Fruit fly (Drosophila melanogaster): Measurements from ENCODE around the gene Usp47.

The Usp47 gene

DNA sequence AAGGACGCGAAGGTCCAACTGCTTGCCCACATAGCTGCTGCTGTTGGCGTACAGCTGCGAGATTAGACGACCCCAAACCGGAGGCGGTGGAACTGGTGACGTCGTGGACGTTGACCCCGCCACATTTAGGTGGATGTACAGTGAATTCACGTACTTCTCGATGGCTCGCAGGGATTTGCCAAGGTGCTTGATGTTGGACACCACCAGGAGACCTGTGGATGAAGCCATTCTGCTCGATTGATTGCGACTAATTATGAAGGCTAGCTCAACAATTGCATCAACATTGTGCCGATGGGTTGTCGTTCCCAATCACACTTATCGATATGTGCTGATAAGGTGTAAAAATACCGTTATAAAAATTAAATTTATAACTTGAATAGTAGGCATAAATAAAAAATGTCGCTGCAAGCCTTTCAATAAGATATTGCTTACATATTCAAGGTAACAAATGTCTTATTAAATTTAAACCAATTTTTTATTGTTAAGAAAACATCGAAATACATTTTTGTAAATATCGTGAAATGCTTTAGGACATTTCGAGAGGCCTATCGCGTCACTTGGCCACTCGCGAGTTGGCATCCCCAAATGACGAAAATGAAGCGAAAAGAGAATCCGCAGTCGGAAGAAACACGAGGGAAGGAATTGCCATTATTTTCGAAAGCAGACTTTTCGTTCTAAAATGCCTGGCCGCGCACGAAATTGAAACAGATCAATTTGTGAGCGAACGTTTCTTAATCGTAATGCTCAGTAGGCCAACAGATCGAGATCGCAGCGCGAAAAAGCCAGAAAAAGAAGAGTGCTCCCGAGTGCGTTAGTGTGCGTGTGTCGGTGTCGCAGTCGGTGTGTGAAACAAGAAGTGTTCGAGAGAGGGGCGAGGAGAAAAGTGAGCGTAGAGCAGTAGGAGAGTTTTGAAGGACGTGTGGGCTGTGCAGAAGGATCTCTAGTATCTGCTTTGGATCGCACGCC lies 16.0 kb downstream of the Usp47 start, which contains the start of the genes Ppat-Dpck and scny:
Ppat-Dpck (minus strand) TSS at position 263 of the 966 bp plus-strand sequence.
scny (plus strand) TSS at position 471 of the 966 bp plus-strand sequence.
- TF ChIP-seq CG14711 (tag; optimal IDR thresholded peaks at IDR 0.05) (peak; percentile 88), CG1620 (GFP tag; optimal IDR thresholded peaks at IDR 0.05) (no peak), CG7101 (tag; optimal IDR thresholded peaks at IDR 0.05) (peak; percentile 48), CG33017 (tag; optimal IDR thresholded peaks at IDR 0.05) (no peak), pad (GFP tag; optimal IDR thresholded peaks at IDR 0.05) (no peak), tj (GFP tag; optimal IDR thresholded peaks at IDR 0.05) (peak; percentile 51), CG7045 (GFP tag; optimal IDR thresholded peaks at IDR 0.05) (no peak), bab1 (GFP tag; optimal IDR thresholded peaks at IDR 0.05) (peak; percentile 54), Hr96 (GFP tag; optimal IDR thresholded peaks at IDR 0.05) (no peak), kay (GFP tag; ENCODE audit: borderline replicate concordance) (no peak), CG12768 (GFP tag; optimal IDR thresholded peaks at IDR 0.05) (peak; percentile 16), CG5204 (GFP tag; optimal IDR thresholded peaks at IDR 0.05) (no peak), ovo (GFP tag; optimal IDR thresholded peaks at IDR 0.05) (peak; percentile 83), cic (GFP tag; optimal IDR thresholded peaks at IDR 0.05) (peak; percentile 52), Mnt (GFP tag; optimal IDR thresholded peaks at IDR 0.05) (peak; percentile 91), Clk (GFP tag; optimal IDR thresholded peaks at IDR 0.05) (no peak), cnc (optimal IDR thresholded peaks at IDR 0.05) (no peak), toe (GFP tag; optimal IDR thresholded peaks at IDR 0.05) (no peak), Crg-1 (GFP tag; optimal IDR thresholded peaks at IDR 0.05) (no peak), CG11617 (GFP tag; optimal IDR thresholded peaks at IDR 0.05) (peak; percentile 60)

- TF ChIP-seq cic (GFP tag; optimal IDR thresholded peaks at IDR 0.05) (peak; percentile 75), bab1 (GFP tag; optimal IDR thresholded peaks at IDR 0.05) (no peak), CG12768 (GFP tag; optimal IDR thresholded peaks at IDR 0.05) (peak; percentile 37), Mnt (GFP tag; optimal IDR thresholded peaks at IDR 0.05) (peak; percentile 82), tj (GFP tag; optimal IDR thresholded peaks at IDR 0.05) (peak; percentile 36), CG5204 (GFP tag; optimal IDR thresholded peaks at IDR 0.05) (no peak)
Observed at dm6 chr3L:5770113-5770798, 17.5 kb downstream of the Usp47 start.

dm6 chr3L:5770817-5771425 lies 18.1 kb downstream of the Usp47 start:
- TF ChIP-seq tj (GFP tag; optimal IDR thresholded peaks at IDR 0.05) (peak; percentile 97), Hr96 (GFP tag; optimal IDR thresholded peaks at IDR 0.05) (no peak), CG7101 (tag; optimal IDR thresholded peaks at IDR 0.05) (peak; percentile 93), Clk (GFP tag; optimal IDR thresholded peaks at IDR 0.05) (peak; percentile 71), CG7045 (GFP tag; optimal IDR thresholded peaks at IDR 0.05) (peak; percentile 93), cnc (optimal IDR thresholded peaks at IDR 0.05) (peak; percentile 34 to 89), CG1620 (GFP tag; optimal IDR thresholded peaks at IDR 0.05) (peak; percentile 84), CG11617 (GFP tag; optimal IDR thresholded peaks at IDR 0.05) (peak; percentile 87), cic (GFP tag; optimal IDR thresholded peaks at IDR 0.05) (peak; percentile 76), Crg-1 (GFP tag; optimal IDR thresholded peaks at IDR 0.05) (peak; percentile 94), ovo (GFP tag; optimal IDR thresholded peaks at IDR 0.05) (peak; percentile 77), kay (GFP tag; ENCODE audit: borderline replicate concordance) (no peak), CG33017 (tag; optimal IDR thresholded peaks at IDR 0.05) (peak; percentile 94), pad (GFP tag; optimal IDR thresholded peaks at IDR 0.05) (peak; percentile 99), toe (GFP tag; optimal IDR thresholded peaks at IDR 0.05) (no peak), bab1 (GFP tag; optimal IDR thresholded peaks at IDR 0.05) (peak; percentile 93), CG14711 (tag; optimal IDR thresholded peaks at IDR 0.05) (peak; percentile 80), Mnt (GFP tag; optimal IDR thresholded peaks at IDR 0.05) (peak; percentile 92), CG12768 (GFP tag; optimal IDR thresholded peaks at IDR 0.05) (peak; percentile 90), CG5204 (GFP tag; optimal IDR thresholded peaks at IDR 0.05) (no peak)

- TF ChIP-seq CG7045 (GFP tag; optimal IDR thresholded peaks at IDR 0.05) = no peak
- no peak for TF ChIP-seq CG1620 (GFP tag; optimal IDR thresholded peaks at IDR 0.05)
- no peak for TF ChIP-seq Mnt (GFP tag; optimal IDR thresholded peaks at IDR 0.05)
- TF ChIP-seq CG12768 (GFP tag; optimal IDR thresholded peaks at IDR 0.05) = peak; percentile 37
- TF ChIP-seq tj (GFP tag; optimal IDR thresholded peaks at IDR 0.05) = no peak
Observed at dm6 chr3L:5774782-5775181, 22.0 kb downstream of the Usp47 start.

dm6 chr3L:5777114-5777513 lies 24.3 kb downstream of the Usp47 start, which contains the start of gene vito:
vito (minus strand) TSS chr3L:5777333.
- TF ChIP-seq CG11617 (GFP tag; optimal IDR thresholded peaks at IDR 0.05) (no peak), Mnt (GFP tag; optimal IDR thresholded peaks at IDR 0.05) (peak; percentile 93), pad (GFP tag; optimal IDR thresholded peaks at IDR 0.05) (no peak), ovo (GFP tag; optimal IDR thresholded peaks at IDR 0.05) (no peak), Hr96 (GFP tag; optimal IDR thresholded peaks at IDR 0.05) (no peak), bab1 (GFP tag; optimal IDR thresholded peaks at IDR 0.05) (peak; percentile 17), cnc (optimal IDR thresholded peaks at IDR 0.05) (no peak), CG7045 (GFP tag; optimal IDR thresholded peaks at IDR 0.05) (no peak)
